Worm (Caenorhabditis elegans) whole organism, young adult: ENCODE data around the gene T26A5.8.

Source experiments
- B0019.2 ChIP-seq: fragments of 200-800 bp; sonication (Bioruptor generic); conservative IDR thresholded peaks from 2 replicates; pipeline ENCODE4 v1.3.6; 2022; ENCODE audit warnings: missing genetic modification reagents, missing genetic modification characterization, missing compliant biosample characterization
- F22D6.2 ChIP-seq: sonication (generic microtip); optimal IDR thresholded peaks from 2 replicates; lab custom pipeline; 2016; ENCODE audit warnings: mild to moderate bottlenecking, missing genetic modification characterization, missing compliant biosample characterization
- Y95B8A.8 ChIP-seq: fragments of 200-800 bp; sonication (Bioruptor generic); IDR thresholded peaks from 2 replicates; pipeline ENCODE4 v1.3.6; 2022; ENCODE audit warnings: missing genetic modification reagents, missing genetic modification characterization, missing compliant biosample characterization
- ceh-91 ChIP-seq: fragments of 200-800 bp; sonication (Bioruptor generic); IDR thresholded peaks from 2 replicates; pipeline ENCODE4 v1.3.6; 2022; ENCODE audit warnings: missing genetic modification reagents, missing genetic modification characterization, missing compliant biosample characterization
- dpl-1 ChIP-seq: fragments of 150-350 bp; optimal IDR thresholded peaks from 2 replicates; lab custom pipeline; 2014; ENCODE audit warnings: missing biosample characterization, missing genetic modification reagents, missing genetic modification characterization
- lin-35 ChIP-seq, 3 experiments: fragments of 150-350 bp in 2 of 3; sonication (generic microtip) in 1 of 3; optimal IDR thresholded peaks; 2 replicates each; lab custom pipeline; 2014 to 2018; ENCODE audit warnings: missing biosample characterization in 3 of 3, missing genetic modification characterization in 3 of 3, missing genetic modification reagents in 3 of 3
- madf-6 ChIP-seq: fragments of 200-800 bp; sonication (Bioruptor generic); IDR thresholded peaks from 2 replicates; pipeline ENCODE4 v1.3.6; 2022; ENCODE audit warnings: missing genetic modification reagents, missing genetic modification characterization, missing compliant biosample characterization
- mel-28 ChIP-seq: sonication (generic microtip); optimal IDR thresholded peaks from 2 replicates; lab custom pipeline; 2016; ENCODE audit warnings: borderline replicate concordance, mild to moderate bottlenecking, missing genetic modification characterization, missing compliant biosample characterization
- mxl-1 ChIP-seq: sonication (generic microtip); optimal IDR thresholded peaks from 2 replicates; lab custom pipeline; 2016; ENCODE audit warnings: missing genetic modification characterization, missing compliant biosample characterization
- nhr-179 ChIP-seq: sonication (generic microtip); optimal IDR thresholded peaks from 2 replicates; lab custom pipeline; 2016; ENCODE audit warnings: mild to moderate bottlenecking, missing genetic modification characterization, missing compliant biosample characterization
- unc-62 ChIP-seq: fragments of 150-350 bp; optimal IDR thresholded peaks from 2 replicates; lab custom pipeline; 2014; ENCODE audit warnings: missing biosample characterization, missing genetic modification reagents, missing genetic modification characterization
- ztf-28 ChIP-seq: fragments of 200-800 bp; sonication (Bioruptor generic); IDR thresholded peaks from 2 replicates; pipeline ENCODE4 v1.3.6; 2022; ENCODE audit warnings: missing genetic modification reagents, missing genetic modification characterization, missing compliant biosample characterization
- ztf-3 ChIP-seq: fragments of 200-800 bp; sonication (Bioruptor generic); optimal IDR thresholded peaks from 2 replicates; lab custom pipeline; 2018; ENCODE audit warnings: mild to moderate bottlenecking, missing genetic modification characterization, missing compliant biosample characterization

DNA sequence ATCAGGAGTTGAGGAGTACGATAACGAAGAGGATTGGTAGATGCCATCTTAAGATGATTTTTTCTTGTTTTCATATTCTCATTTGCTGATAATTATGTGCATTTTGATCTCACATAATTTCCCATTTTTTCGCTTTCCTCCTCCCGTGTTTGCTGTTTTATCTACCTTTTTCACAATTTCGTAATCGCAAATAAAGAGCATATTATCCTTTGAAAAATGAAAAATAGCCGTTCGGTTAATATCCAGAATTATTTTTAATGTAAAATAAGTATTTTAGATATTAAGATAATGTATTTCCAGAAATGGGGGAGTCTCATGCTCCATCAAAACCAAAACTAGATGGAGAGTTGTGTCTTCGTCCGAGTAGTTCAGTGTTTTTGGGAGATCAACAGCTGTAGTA, 29.7 kb downstream of the T26A5.8 start, which contains the start of gene vps-16:
- TF ChIP-seq ztf-28 (GFP tag; lab: Robert Waterston, UW) (no peak), mel-28 (tag; lab: Kevin White, UChicago) (no peak), lin-35 (GFP tag; optimal IDR thresholded peaks at IDR 0.05; lab: Kevin White, UChicago) (no peak), madf-6 (GFP tag; lab: Robert Waterston, UW) (no peak), unc-62 (GFP tag; lab: Kevin White, UChicago) (no peak), dpl-1 (GFP tag; lab: Kevin White, UChicago) (no peak), mxl-1 (tag; lab: Kevin White, UChicago) (no peak), Y95B8A.8 (GFP tag; lab: Robert Waterston, UW) (no peak), nhr-179 (no peak), F22D6.2 (tag; lab: Kevin White, UChicago) (no peak), ztf-3 (GFP tag; lab: Kevin White, UChicago) (no peak), ceh-91 (no peak), B0019.2 (GFP tag; lab: Robert Waterston, UW) (no peak)
